Fruit fly (Drosophila melanogaster) whole organism, embryonic: ENCODE data around the gene hob.

ENCODE experiments used
- B-H1 ChIP-seq: fragments of 200-800 bp; sonication (Bioruptor generic); IDR thresholded peaks from 3 replicates; pipeline ENCODE4 v1.3.6; 2022; ENCODE audit warnings: missing biosample characterization, missing genetic modification characterization
- CG10543 ChIP-seq: fragments of 200-800 bp; sonication (Bioruptor generic); optimal IDR thresholded peaks from 3 replicates; lab custom pipeline; 2017; ENCODE audit warnings: missing biosample characterization, mild to moderate bottlenecking, missing genetic modification characterization, moderate library complexity
- CG11093 ChIP-seq: fragments of 200-800 bp; sonication (Bioruptor generic); IDR thresholded peaks from 3 replicates; pipeline ENCODE4 v1.3.6; 2022; ENCODE audit warnings: missing biosample characterization, missing genetic modification characterization
- CG12391 ChIP-seq: fragments of 200-800 bp; sonication (Bioruptor generic); optimal IDR thresholded peaks from 3 replicates; lab custom pipeline; 2018; ENCODE audit warnings: missing biosample characterization, mild to moderate bottlenecking, missing genetic modification characterization, moderate library complexity
- CG12744 ChIP-seq: fragments of 200-800 bp; sonication (Bioruptor generic); optimal IDR thresholded peaks from 2 replicates; lab custom pipeline; 2016; ENCODE audit warnings: missing biosample characterization, missing genetic modification characterization
- CG12942 ChIP-seq: fragments of 200-800 bp; sonication (Bioruptor generic); optimal IDR thresholded peaks from 3 replicates; lab custom pipeline; 2016; ENCODE audit warnings: missing biosample characterization, missing genetic modification characterization
- CG13424 ChIP-seq: fragments of 200-800 bp; sonication (Bioruptor generic); optimal IDR thresholded peaks from 2 replicates; lab custom pipeline; 2019; ENCODE audit warnings: missing biosample characterization, mild to moderate bottlenecking, missing genetic modification characterization, moderate library complexity
- CG2889 ChIP-seq: fragments of 200-800 bp; sonication (Bioruptor generic); IDR thresholded peaks from 3 replicates; pipeline ENCODE4 v1.3.6; 2022; ENCODE audit warnings: missing biosample characterization, missing genetic modification characterization
- CG32532 ChIP-seq: fragments of 200-800 bp; sonication (Bioruptor generic); IDR thresholded peaks from 2 replicates; pipeline ENCODE4 v1.3.6; 2022; ENCODE audit warnings: missing biosample characterization, missing genetic modification characterization
- CG32767 ChIP-seq: fragments of 200-800 bp; sonication (Bioruptor generic); IDR thresholded peaks from 2 replicates; pipeline ENCODE4 v1.3.6; 2022; ENCODE audit warnings: missing biosample characterization, missing genetic modification characterization
- CG32772 ChIP-seq: fragments of 200-800 bp; sonication (Bioruptor generic); IDR thresholded peaks from 2 replicates; pipeline ENCODE4 v1.3.6; 2022; ENCODE audit warnings: missing biosample characterization, missing genetic modification characterization
- CG3407 ChIP-seq: fragments of 200-800 bp; sonication (Bioruptor generic); optimal IDR thresholded peaks from 2 replicates; lab custom pipeline; 2018; ENCODE audit warnings: missing biosample characterization, mild to moderate bottlenecking, missing genetic modification characterization
- CG34422 ChIP-seq: fragments of 200-800 bp; sonication (Bioruptor generic); IDR thresholded peaks from 3 replicates; pipeline ENCODE4 v1.3.6; 2022; ENCODE audit warnings: missing biosample characterization, missing genetic modification characterization
- CG4854 ChIP-seq: fragments of 200-800 bp; sonication (Bioruptor generic); optimal IDR thresholded peaks from 2 replicates; lab custom pipeline; 2016; ENCODE audit warnings: missing biosample characterization, missing genetic modification characterization, inconsistent platforms
- CG5953 ChIP-seq: fragments of 200-800 bp; sonication (Bioruptor generic); IDR thresholded peaks from 2 replicates; pipeline ENCODE4 v1.3.6; 2022; ENCODE audit warnings: missing biosample characterization, missing genetic modification characterization
- CG6813 ChIP-seq: fragments of 200-800 bp; sonication (Bioruptor generic); optimal IDR thresholded peaks from 2 replicates; lab custom pipeline; 2017; ENCODE audit warnings: missing biosample characterization, missing genetic modification characterization, mild to moderate bottlenecking, moderate library complexity, missing genetic modification reagents
- CG7556 ChIP-seq: fragments of 200-800 bp; sonication (Bioruptor generic); optimal IDR thresholded peaks from 2 replicates; lab custom pipeline; 2017; ENCODE audit warnings: missing biosample characterization, mild to moderate bottlenecking, missing genetic modification characterization
- CkIIα-i1 ChIP-seq: fragments of 200-800 bp; sonication (Bioruptor generic); IDR thresholded peaks from 2 replicates; pipeline ENCODE4 v1.3.6; 2022; ENCODE audit warnings: missing biosample characterization, missing genetic modification characterization
- Doc2 ChIP-seq: fragments of 200-800 bp; sonication (Bioruptor generic); IDR thresholded peaks from 2 replicates; pipeline ENCODE4 v1.3.6; 2022; ENCODE audit warnings: missing biosample characterization, missing genetic modification characterization
- Dp ChIP-seq: fragments of 200-800 bp; sonication (Bioruptor generic); optimal IDR thresholded peaks from 2 replicates; lab custom pipeline; 2018; ENCODE audit warnings: missing biosample characterization, mild to moderate bottlenecking, missing genetic modification characterization, moderate library complexity
- Fer1 ChIP-seq: fragments of 200-800 bp; sonication (Bioruptor generic); optimal IDR thresholded peaks from 2 replicates; lab custom pipeline; 2017; ENCODE audit warnings: missing biosample characterization, mild to moderate bottlenecking, missing genetic modification characterization
- GATAe ChIP-seq: fragments of 200-800 bp; sonication (Bioruptor generic); conservative IDR thresholded peaks from 2 replicates; pipeline ENCODE4 v1.3.6; 2022; ENCODE audit warnings: missing biosample characterization, missing genetic modification characterization
- HLH3B ChIP-seq: fragments of 200-800 bp; sonication (Bioruptor generic); IDR thresholded peaks from 2 replicates; pipeline ENCODE4 v1.3.6; 2022; ENCODE audit warnings: missing biosample characterization, missing genetic modification characterization
- Hand ChIP-seq: fragments of 200-800 bp; sonication (Bioruptor generic); optimal IDR thresholded peaks from 2 replicates; lab custom pipeline; 2017; ENCODE audit warnings: mild to moderate bottlenecking, missing biosample characterization, missing genetic modification reagents, missing genetic modification characterization
- Hr51 ChIP-seq, 2 experiments: fragments of 200-800 bp; sonication (Bioruptor generic); optimal IDR thresholded peaks; 2 replicates in 1 of 2; 3 replicates in 1 of 2; lab custom pipeline; 2016 to 2018; ENCODE audit warnings: missing biosample characterization in 2 of 2, missing genetic modification characterization in 2 of 2, mild to moderate bottlenecking in 1 of 2, moderate library complexity in 1 of 2
- Mes4 ChIP-seq: fragments of 200-800 bp; sonication (Bioruptor generic); optimal IDR thresholded peaks from 2 replicates; lab custom pipeline; 2016; ENCODE audit warnings: missing biosample characterization, missing genetic modification characterization
- Myb ChIP-seq: fragments of 200-800 bp; sonication (Bioruptor generic); optimal IDR thresholded peaks from 2 replicates; lab custom pipeline; 2016; ENCODE audit warnings: missing biosample characterization, missing genetic modification characterization
- Side ChIP-seq: fragments of 200-800 bp; sonication (Bioruptor generic); optimal IDR thresholded peaks from 2 replicates; lab custom pipeline; 2016; ENCODE audit warnings: missing biosample characterization, missing genetic modification characterization
- Trl ChIP-seq, 3 experiments: fragments of >200 bp in 2 of 3; fragments of 200-800 bp in 1 of 3; sonication (Bioruptor generic) in 1 of 3; optimal IDR thresholded peaks; 2 replicates in 1 of 3; 3 replicates in 2 of 3; lab custom pipeline; 2016 to 2017; ENCODE audit warnings: missing biosample characterization in 1 of 3, missing genetic modification characterization in 1 of 3
- br ChIP-seq: fragments of >200 bp; optimal IDR thresholded peaks from 2 replicates; lab custom pipeline; 2017
- chinmo ChIP-seq: fragments of 200-800 bp; sonication (Bioruptor generic); IDR thresholded peaks from 4 replicates; pipeline ENCODE4 v1.3.6; 2022; ENCODE audit warnings: missing biosample characterization, missing genetic modification characterization; ENCODE audit not compliant: partially characterized antibody
- fu2 ChIP-seq: fragments of 200-800 bp; sonication (Bioruptor generic); optimal IDR thresholded peaks from 2 replicates; lab custom pipeline; 2016; ENCODE audit warnings: missing biosample characterization, missing genetic modification characterization
- gce ChIP-seq: fragments of 200-800 bp; sonication (Bioruptor generic); IDR thresholded peaks from 3 replicates; pipeline ENCODE4 v1.3.6; 2022; ENCODE audit warnings: missing biosample characterization, missing genetic modification characterization
- gcm ChIP-seq: fragments of 200-800 bp; sonication (Bioruptor generic); optimal IDR thresholded peaks from 2 replicates; lab custom pipeline; 2019; ENCODE audit warnings: missing biosample characterization, mild to moderate bottlenecking, missing genetic modification characterization, moderate library complexity
- gfzf ChIP-seq: fragments of 200-800 bp; sonication (Bioruptor generic); optimal IDR thresholded peaks from 2 replicates; lab custom pipeline; 2016; ENCODE audit warnings: missing biosample characterization, mild to moderate bottlenecking, missing genetic modification characterization, moderate library complexity
- ham ChIP-seq: fragments of 200-800 bp; sonication (Bioruptor generic); IDR thresholded peaks from 2 replicates; pipeline ENCODE4 v1.3.6; 2022; ENCODE audit warnings: missing biosample characterization, missing genetic modification characterization
- ind ChIP-seq: fragments of 200-800 bp; sonication (Bioruptor generic); optimal IDR thresholded peaks from 3 replicates; lab custom pipeline; 2016; ENCODE audit warnings: missing biosample characterization, missing genetic modification characterization
- nerfin-2 ChIP-seq: fragments of 200-800 bp; sonication (Bioruptor generic); IDR thresholded peaks from 2 replicates; pipeline ENCODE4 v1.3.6; 2022; ENCODE audit warnings: missing biosample characterization, missing genetic modification characterization; ENCODE audit not compliant: partially characterized antibody
- odd ChIP-seq: fragments of 200-800 bp; sonication (Bioruptor generic); optimal IDR thresholded peaks from 2 replicates; lab custom pipeline; 2017; ENCODE audit warnings: missing biosample characterization, mild to moderate bottlenecking, missing genetic modification characterization
- pan ChIP-seq, 4 experiments: fragments of >200 bp in 3 of 4; fragments of 200-800 bp in 1 of 4; sonication (Bioruptor generic) in 1 of 4; optimal IDR thresholded peaks in 3 of 4; IDR thresholded peaks in 1 of 4; 2 replicates each; pipeline versions ENCODE4 v1.3.6 to Lab custom; 2017 to 2022; ENCODE audit warnings: missing biosample characterization in 2 of 4, missing genetic modification characterization in 2 of 4, mixed read lengths in 1 of 4
- phol ChIP-seq: fragments of 200-800 bp; sonication (Bioruptor generic); optimal IDR thresholded peaks from 3 replicates; lab custom pipeline; 2018; ENCODE audit warnings: missing biosample characterization, mild to moderate bottlenecking, missing genetic modification characterization, moderate library complexity
- pnt ChIP-seq: fragments of 200-800 bp; sonication (Bioruptor generic); optimal IDR thresholded peaks from 3 replicates; lab custom pipeline; 2016; ENCODE audit warnings: missing biosample characterization, missing genetic modification characterization
- pzg ChIP-seq: fragments of 200-800 bp; sonication (Bioruptor generic); optimal IDR thresholded peaks from 3 replicates; lab custom pipeline; 2018; ENCODE audit warnings: missing biosample characterization, mild to moderate bottlenecking, missing genetic modification characterization, moderate library complexity
- sim ChIP-seq: fragments of 200-800 bp; sonication (Bioruptor generic); IDR thresholded peaks from 2 replicates; pipeline ENCODE4 v1.3.6; 2022; ENCODE audit warnings: missing biosample characterization, missing genetic modification characterization
- slou ChIP-seq: fragments of 200-800 bp; sonication (Bioruptor generic); optimal IDR thresholded peaks from 3 replicates; lab custom pipeline; 2016; ENCODE audit warnings: missing biosample characterization, missing genetic modification characterization
- tll ChIP-seq, 2 experiments: fragments of 200-800 bp in 1 of 2; fragments of >200 bp in 1 of 2; sonication (Bioruptor generic) in 1 of 2; optimal IDR thresholded peaks; 2 replicates each; lab custom pipeline; 2017 to 2019; ENCODE audit warnings: missing biosample characterization in 2 of 2, missing genetic modification characterization in 2 of 2, mild to moderate bottlenecking in 1 of 2, moderate library complexity in 1 of 2
- twi ChIP-seq: fragments of 200-800 bp; optimal IDR thresholded peaks from 2 replicates; lab custom pipeline; 2019; ENCODE audit warnings: missing biosample characterization, mild to moderate bottlenecking, missing genetic modification characterization, moderate library complexity
- yki ChIP-seq: fragments of >200 bp; optimal IDR thresholded peaks from 3 replicates; lab custom pipeline; 2018

hob gene

dm6 chr3L:3222643-3223389, 4.1 kb upstream of the hob start, which contains the start of the genes RpL28 and eIF1 (continued):
- TF ChIP-seq Fer1 (GFP tag; lab: Kevin White, UChicago) = peak; percentile 90
- peak; percentile 99 for TF ChIP-seq phol (tag; lab: Kevin White, UChicago)
- TF ChIP-seq CG3407 (GFP tag; lab: Kevin White, UChicago) = peak; percentile 92
- TF ChIP-seq pan (optimal IDR thresholded peaks at IDR 0.05; lab: Kevin White, UChicago) = no peak
- TF ChIP-seq pan (GFP tag; optimal IDR thresholded peaks at IDR 0.05 in 1 of 2, IDR thresholded peaks at IDR 0.05 in 1 of 2) = peak in 1 of 2 experiments; percentile 88
- TF ChIP-seq CG32532 = peak; percentile 81
- TF ChIP-seq twi = peak; percentile 73
- TF ChIP-seq sim (GFP tag; lab: Robert Waterston, UW) = peak; percentile 85
- TF ChIP-seq CG13424 (tag; lab: Kevin White, UChicago) = peak; percentile 76
- no peak for TF ChIP-seq br (lab: Kevin White, UChicago)
- TF ChIP-seq Mes4 = peak; percentile 94
- TF ChIP-seq fu2 = peak; percentile 81
- peak; percentile 96 for TF ChIP-seq CG10543 (GFP tag; lab: Kevin White, UChicago)
- peak; percentile 75 for TF ChIP-seq gcm (GFP tag; lab: Kevin White, UChicago)
- peak; percentile 57; the same call in 1 of the 2 replicates for TF ChIP-seq CG32767 (GFP tag; lab: Robert Waterston, UW)
- TF ChIP-seq Hand (GFP tag; lab: Kevin White, UChicago) = peak; percentile 81
- TF ChIP-seq CG2889 (GFP tag; lab: Robert Waterston, UW) = peak; percentile 61; the same call in 2 of the 3 replicates
- peak; percentile 92 for TF ChIP-seq CG12391
- peak; percentile 93 for TF ChIP-seq Side (GFP tag; lab: Kevin White, UChicago)
- TF ChIP-seq ham (GFP tag; lab: Robert Waterston, UW) = peak; percentile 52; the same call in 1 of the 2 replicates
- TF ChIP-seq tll (GFP tag; optimal IDR thresholded peaks at IDR 0.05; lab: Kevin White, UChicago) = peak in 1 of 2 experiments; percentile 42
- peak; percentile 95 for TF ChIP-seq odd (GFP tag; lab: Kevin White, UChicago)
- no peak for TF ChIP-seq Doc2 (GFP tag; lab: Robert Waterston, UW)
- TF ChIP-seq Hr51 (GFP tag; optimal IDR thresholded peaks at IDR 0.05; lab: Kevin White, UChicago) = peak; percentile 45 to 93
- TF ChIP-seq Trl (optimal IDR thresholded peaks at IDR 0.05; lab: Kevin White, UChicago) = no peak
- TF ChIP-seq Trl (GFP tag; optimal IDR thresholded peaks at IDR 0.05; lab: Kevin White, UChicago) = peak; percentile 94
- peak; percentile 58; the same call in 1 of the 3 replicates for TF ChIP-seq CG11093 (GFP tag; lab: Robert Waterston, UW)
- TF ChIP-seq B-H1 (GFP tag; lab: Robert Waterston, UW) = peak; percentile 81
- TF ChIP-seq CG4854 (GFP tag; lab: Kevin White, UChicago) = peak; percentile 85
- peak; percentile 94 for TF ChIP-seq CG6813 (GFP tag; lab: Kevin White, UChicago)
- peak; percentile 31 for TF ChIP-seq gfzf
- peak; percentile 60 for TF ChIP-seq Dp (GFP tag; lab: Kevin White, UChicago)
- TF ChIP-seq CG12942 (GFP tag; lab: Kevin White, UChicago) = peak; percentile 85
- 0 out of 4 replicates have a peak, but pooled peaks have one; percentile 53 for TF ChIP-seq chinmo
- no peak for TF ChIP-seq yki
- TF ChIP-seq pnt (GFP tag; lab: Kevin White, UChicago) = peak; percentile 49
- peak; percentile 51 for TF ChIP-seq nerfin-2 (GFP tag; lab: Robert Waterston, UW)
- TF ChIP-seq slou (GFP tag; lab: Kevin White, UChicago) = peak; percentile 91
- TF ChIP-seq gce = peak; percentile 86
- TF ChIP-seq CG32772 (GFP tag; lab: Robert Waterston, UW) = peak; percentile 82
- TF ChIP-seq GATAe (GFP tag; lab: Robert Waterston, UW) = peak; percentile 56
- peak; percentile 81 for TF ChIP-seq CG12744 (GFP tag; lab: Kevin White, UChicago)
- TF ChIP-seq CG7556 (GFP tag; lab: Kevin White, UChicago) = peak; percentile 85
- TF ChIP-seq CG34422 (GFP tag; lab: Robert Waterston, UW) = peak; percentile 84
- peak; percentile 73 for TF ChIP-seq Myb (GFP tag; lab: Kevin White, UChicago)
- peak; percentile 80 for TF ChIP-seq CG5953 (GFP tag; lab: Robert Waterston, UW)
- TF ChIP-seq HLH3B (GFP tag; lab: Robert Waterston, UW) = peak; percentile 82
- TF ChIP-seq pzg (GFP tag; lab: Kevin White, UChicago) = peak; percentile 85
- peak; percentile 80 for TF ChIP-seq ind (GFP tag; lab: Kevin White, UChicago)
- peak; percentile 33; the same call in 1 of the 2 replicates for TF ChIP-seq CkIIα-i1 (GFP tag; lab: Robert Waterston, UW)
